Worm (Caenorhabditis elegans) whole organism, L4 larva: ENCODE measurements around the gene sbds-1.

Experiments
- F26F4.8 ChIP-seq: fragments of 200-800 bp; sonication (Bioruptor generic); conservative IDR thresholded peaks from 2 replicates; pipeline ENCODE4 v1.3.6; 2022; ENCODE audit warnings: missing genetic modification characterization, missing compliant biosample characterization
- F44E2.7 ChIP-seq: fragments of 200-800 bp; sonication (Bioruptor generic); IDR thresholded peaks from 2 replicates; pipeline ENCODE4 v2.1.2; 2022; ENCODE audit warnings: missing genetic modification characterization, missing compliant biosample characterization
- F49E8.2 ChIP-seq: sonication (generic microtip); optimal IDR thresholded peaks from 2 replicates; lab custom pipeline; 2016; ENCODE audit warnings: missing compliant biosample characterization, mild to moderate bottlenecking, missing genetic modification characterization, borderline replicate concordance
- T20F7.1 ChIP-seq: fragments of 200-800 bp; sonication (Bioruptor generic); optimal IDR thresholded peaks from 2 replicates; lab custom pipeline; 2018; ENCODE audit warnings: mild to moderate bottlenecking, missing genetic modification characterization, missing compliant biosample characterization
- Y48G9A.11 ChIP-seq: fragments of 200-800 bp; sonication (Bioruptor generic); IDR thresholded peaks from 2 replicates; pipeline ENCODE4 v1.3.6; 2022; ENCODE audit warnings: missing genetic modification reagents, missing genetic modification characterization, missing compliant biosample characterization
- Y75B8A.6 ChIP-seq: fragments of 200-800 bp; sonication (Bioruptor generic); IDR thresholded peaks from 2 replicates; pipeline ENCODE4 v1.3.6; 2022; ENCODE audit warnings: missing genetic modification reagents, missing genetic modification characterization, missing compliant biosample characterization
- ZK546.5 ChIP-seq, 2 experiments: sonication (generic microtip); optimal IDR thresholded peaks; 2 replicates each; lab custom pipeline; 2017; ENCODE audit warnings: missing biosample characterization in 2 of 2, missing genetic modification characterization in 2 of 2
- aha-1 ChIP-seq: fragments of 150-350 bp; peaks from one replicate; lab custom pipeline; 2014; ENCODE audit warnings: missing biosample characterization, missing genetic modification characterization
- arid-1 ChIP-seq: fragments of 200-800 bp; sonication (Bioruptor generic); conservative IDR thresholded peaks from 2 replicates; pipeline ENCODE4 v1.3.6; 2022; ENCODE audit warnings: missing genetic modification reagents, missing genetic modification characterization, missing compliant biosample characterization
- attf-4 ChIP-seq: sonication (generic microtip); optimal IDR thresholded peaks from 3 replicates; lab custom pipeline; 2017; ENCODE audit warnings: missing biosample characterization, missing genetic modification characterization
- cey-2 ChIP-seq: sonication (generic microtip); optimal IDR thresholded peaks from 3 replicates; lab custom pipeline; 2017; ENCODE audit warnings: missing genetic modification characterization, mild to moderate bottlenecking, missing compliant biosample characterization, antibody characterized with exemption, borderline replicate concordance; ENCODE audit not compliant: insufficient read depth
- daf-12 ChIP-seq: fragments of 150-350 bp; optimal IDR thresholded peaks from 2 replicates; lab custom pipeline; 2014; ENCODE audit warnings: missing biosample characterization, missing genetic modification reagents, missing genetic modification characterization
- daf-16 ChIP-seq, 3 experiments: sonication (generic microtip); optimal IDR thresholded peaks; 2 replicates each; lab custom pipeline; 2016 to 2017; ENCODE audit warnings: missing genetic modification characterization in 3 of 3, missing genetic modification reagents in 3 of 3, mild to moderate bottlenecking in 2 of 3, missing compliant biosample characterization in 2 of 3, missing biosample characterization in 1 of 3, moderate library complexity in 1 of 3
- dmd-9 ChIP-seq: fragments of 200-800 bp; sonication (Bioruptor generic); IDR thresholded peaks from 2 replicates; pipeline ENCODE4 v1.3.6; 2022; ENCODE audit warnings: missing genetic modification reagents, missing genetic modification characterization, missing compliant biosample characterization
- dpl-1 ChIP-seq: fragments of 150-350 bp; optimal IDR thresholded peaks from 2 replicates; lab custom pipeline; 2014; ENCODE audit warnings: missing biosample characterization, missing genetic modification reagents, missing genetic modification characterization
- egl-27 ChIP-seq: sonication (generic microtip); optimal IDR thresholded peaks from 3 replicates; lab custom pipeline; 2017; ENCODE audit warnings: missing biosample characterization, missing genetic modification reagents, missing genetic modification characterization
- egl-43 ChIP-seq: fragments of 200-800 bp; sonication (Bioruptor generic); IDR thresholded peaks from 2 replicates; pipeline ENCODE4 v1.3.6; 2022; ENCODE audit warnings: missing genetic modification reagents, missing genetic modification characterization, missing compliant biosample characterization
- fkh-10 ChIP-seq: fragments of 150-350 bp; optimal IDR thresholded peaks from 2 replicates; lab custom pipeline; 2014; ENCODE audit warnings: missing biosample characterization, missing genetic modification reagents, missing genetic modification characterization
- gei-8 ChIP-seq: fragments of 200-800 bp; sonication (Bioruptor generic); optimal IDR thresholded peaks from 2 replicates; lab custom pipeline; 2018; ENCODE audit warnings: mild to moderate bottlenecking, missing genetic modification characterization, missing compliant biosample characterization
- hlh-11 ChIP-seq: fragments of 200-800 bp; sonication (Bioruptor generic); optimal IDR thresholded peaks from 2 replicates; lab custom pipeline; 2018; ENCODE audit warnings: mild to moderate bottlenecking, missing genetic modification characterization, missing compliant biosample characterization
- jun-1 ChIP-seq: fragments of 150-350 bp; optimal IDR thresholded peaks from 2 replicates; lab custom pipeline; 2014; ENCODE audit warnings: missing biosample characterization, missing genetic modification reagents, missing genetic modification characterization
- lim-7 ChIP-seq: fragments of 200-800 bp; sonication (Bioruptor generic); IDR thresholded peaks from 2 replicates; pipeline ENCODE4 v1.3.6; 2022; ENCODE audit warnings: missing genetic modification characterization, missing compliant biosample characterization
- lin-1 ChIP-seq: fragments of 200-800 bp; sonication (Bioruptor generic); IDR thresholded peaks from 2 replicates; pipeline ENCODE4 v1.3.6; 2022; ENCODE audit warnings: missing genetic modification reagents, missing genetic modification characterization, missing compliant biosample characterization
- lin-15B ChIP-seq: fragments of 150-350 bp; sonication (generic microtip); optimal IDR thresholded peaks from 3 replicates; lab custom pipeline; 2014; ENCODE audit warnings: missing biosample characterization, missing genetic modification characterization
- lin-29 ChIP-seq: fragments of 200-800 bp; sonication (Bioruptor generic); IDR thresholded peaks from 2 replicates; pipeline ENCODE4 v1.3.6; 2022; ENCODE audit warnings: missing genetic modification reagents, missing genetic modification characterization, missing compliant biosample characterization
- lin-38 ChIP-seq: fragments of 200-800 bp; sonication (Bioruptor generic); IDR thresholded peaks from 2 replicates; pipeline ENCODE4 v1.3.6; 2022; ENCODE audit warnings: missing genetic modification reagents, missing genetic modification characterization, missing compliant biosample characterization
- lir-3 ChIP-seq: sonication (generic microtip); optimal IDR thresholded peaks from 2 replicates; lab custom pipeline; 2016; ENCODE audit warnings: mild to moderate bottlenecking, missing genetic modification characterization, missing compliant biosample characterization
- lsy-2 ChIP-seq, 2 experiments: fragments of 150-350 bp in 1 of 2; sonication (generic microtip) in 1 of 2; optimal IDR thresholded peaks; 2 replicates each; lab custom pipeline; 2014 to 2017; ENCODE audit warnings: missing biosample characterization in 2 of 2, missing genetic modification characterization in 2 of 2
- madf-9 ChIP-seq: fragments of 200-800 bp; sonication (Bioruptor generic); conservative IDR thresholded peaks from 2 replicates; pipeline ENCODE4 v1.3.6; 2022; ENCODE audit warnings: missing genetic modification reagents, missing genetic modification characterization, missing compliant biosample characterization
- mdt-29 ChIP-seq: fragments of 200-800 bp; sonication (Bioruptor generic); IDR thresholded peaks from 2 replicates; pipeline ENCODE4 v1.3.6; 2022; ENCODE audit warnings: missing genetic modification reagents, missing genetic modification characterization, missing compliant biosample characterization
- mep-1 ChIP-seq: fragments of 150-350 bp; sonication (generic microtip); optimal IDR thresholded peaks from 3 replicates; lab custom pipeline; 2014; ENCODE audit warnings: missing biosample characterization, missing genetic modification characterization
- nhr-11 ChIP-seq: fragments of 150-350 bp; optimal IDR thresholded peaks from 2 replicates; lab custom pipeline; 2014; ENCODE audit warnings: missing biosample characterization, missing genetic modification characterization
- nhr-25 ChIP-seq: sonication (generic microtip); optimal IDR thresholded peaks from 2 replicates; lab custom pipeline; 2017; ENCODE audit warnings: missing genetic modification characterization, mild to moderate bottlenecking, missing compliant biosample characterization, antibody characterized with exemption, moderate library complexity, borderline replicate concordance; ENCODE audit not compliant: insufficient read depth
- nhr-28 ChIP-seq: fragments of 150-350 bp; optimal IDR thresholded peaks from 2 replicates; lab custom pipeline; 2014; ENCODE audit warnings: missing biosample characterization, missing genetic modification characterization
- nhr-76 ChIP-seq: fragments of 150-350 bp; optimal IDR thresholded peaks from 2 replicates; lab custom pipeline; 2014; ENCODE audit warnings: missing biosample characterization, missing genetic modification characterization
- nhr-77 ChIP-seq: fragments of 150-350 bp; optimal IDR thresholded peaks from 2 replicates; lab custom pipeline; 2014; ENCODE audit warnings: missing biosample characterization, missing genetic modification characterization
- pha-4 ChIP-seq, 2 experiments: fragments of 150-350 bp in 1 of 2; fragments of 200-800 bp in 1 of 2; sonication (Bioruptor generic) in 1 of 2; IDR thresholded peaks in 1 of 2; optimal IDR thresholded peaks in 1 of 2; 2 replicates each; pipeline versions ENCODE4 v1.3.6 to Lab custom; 2014 to 2022; ENCODE audit warnings: missing genetic modification characterization in 2 of 2, missing genetic modification reagents in 2 of 2, missing biosample characterization in 1 of 2, missing compliant biosample characterization in 1 of 2
- pqm-1 ChIP-seq: sonication (generic microtip); optimal IDR thresholded peaks from 2 replicates; lab custom pipeline; 2017; ENCODE audit warnings: missing biosample characterization, missing genetic modification characterization
- rbr-2 ChIP-seq: sonication (generic microtip); optimal IDR thresholded peaks from 2 replicates; lab custom pipeline; 2016; ENCODE audit warnings: missing genotype, missing genetic modification characterization, missing compliant biosample characterization
- saeg-2 ChIP-seq: fragments of 200-800 bp; sonication (Bioruptor generic); IDR thresholded peaks from 2 replicates; pipeline ENCODE4 v1.3.6; 2022; ENCODE audit warnings: missing genetic modification reagents, missing genetic modification characterization, missing compliant biosample characterization
- sdz-12 ChIP-seq: fragments of 200-800 bp; sonication (Bioruptor generic); optimal IDR thresholded peaks from 2 replicates; lab custom pipeline; 2018; ENCODE audit warnings: mild to moderate bottlenecking, missing genetic modification characterization, missing compliant biosample characterization
- set-16 ChIP-seq: fragments of 200-800 bp; sonication (Bioruptor generic); IDR thresholded peaks from 2 replicates; pipeline ENCODE4 v1.3.6; 2022; ENCODE audit warnings: missing genetic modification reagents, missing genetic modification characterization, missing compliant biosample characterization
- snpc-4 ChIP-seq: fragments of 150-350 bp; optimal IDR thresholded peaks from 2 replicates; lab custom pipeline; 2014; ENCODE audit warnings: missing biosample characterization, missing genetic modification characterization
- unc-62 ChIP-seq, 3 experiments: fragments of 150-350 bp in 1 of 3; sonication (generic microtip); optimal IDR thresholded peaks in 2 of 3; peaks in 1 of 3; 1 replicate in 1 of 3; 2 replicates in 2 of 3; lab custom pipeline; 2014 to 2017; ENCODE audit warnings: missing biosample characterization in 3 of 3, missing genetic modification characterization in 3 of 3, missing genetic modification reagents in 3 of 3, missing genotype in 1 of 3
- zag-1 ChIP-seq: fragments of 150-350 bp; optimal IDR thresholded peaks from 2 replicates; lab custom pipeline; 2014; ENCODE audit warnings: missing biosample characterization, missing genetic modification characterization
- zip-11 ChIP-seq: fragments of 200-800 bp; sonication (Bioruptor generic); IDR thresholded peaks from 2 replicates; pipeline ENCODE4 v1.3.6; 2022; ENCODE audit warnings: missing genetic modification characterization, missing compliant biosample characterization
- ztf-11 ChIP-seq: fragments of 150-350 bp; optimal IDR thresholded peaks from 2 replicates; lab custom pipeline; 2014; ENCODE audit warnings: missing biosample characterization, missing genetic modification characterization

Gene sbds-1

ce11 chrIII:626091-626490 lies 12.1 kb downstream of the sbds-1 start:
- peak; percentile 56 for TF ChIP-seq aha-1 (tag; lab: Kevin White, UChicago)
- TF ChIP-seq nhr-28 (tag; lab: Kevin White, UChicago), result no peak

DNA sequence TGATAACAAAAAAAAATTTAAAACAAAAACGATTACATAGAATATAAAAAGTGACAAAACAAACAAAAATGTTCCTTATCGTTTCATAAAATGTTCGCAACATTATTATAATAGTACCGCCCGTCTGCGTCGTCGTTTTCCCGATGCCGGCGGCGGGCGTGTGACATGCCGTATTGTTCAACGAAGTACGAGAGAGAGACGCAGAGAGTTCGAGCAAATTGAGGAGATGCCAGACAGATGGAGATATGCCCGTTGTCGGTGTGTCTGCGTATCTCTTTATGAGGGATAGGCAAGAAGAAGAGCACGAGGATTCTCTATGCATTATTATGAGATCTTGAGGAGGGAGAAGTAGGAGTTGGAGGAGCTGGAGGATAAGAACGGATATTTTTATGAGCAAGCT lies 14.5 kb downstream of the sbds-1 start:
- TF ChIP-seq hlh-11 (tag; lab: Kevin White, UChicago) (peak; percentile 99), fkh-10 (peak; percentile 25), daf-16 (GFP tag; optimal IDR thresholded peaks at IDR 0.05; lab: Kevin White, UChicago) (peak; percentile 38 to 55), daf-16 (tag; optimal IDR thresholded peaks at IDR 0.05; lab: Kevin White, UChicago) (peak; percentile 95), F49E8.2 (tag; lab: Kevin White, UChicago) (no peak), attf-4 (no peak), nhr-76 (no peak), lin-29 (GFP tag; lab: Robert Waterston, UW) (no peak), ZK546.5 (tag; optimal IDR thresholded peaks at IDR 0.05; lab: Kevin White, UChicago) (no peak), dpl-1 (GFP tag; lab: Kevin White, UChicago) (peak; percentile 51), zag-1 (tag; lab: Kevin White, UChicago) (no peak), Y75B8A.6 (GFP tag; lab: Robert Waterston, UW) (no peak), lin-15B (tag; lab: Kevin White, UChicago) (no peak), nhr-25 (peak; percentile 36), gei-8 (GFP tag; lab: Kevin White, UChicago) (peak; percentile 63), T20F7.1 (GFP tag; lab: Kevin White, UChicago) (no peak), egl-27 (tag; lab: Kevin White, UChicago) (peak; percentile 26), lir-3 (tag; lab: Kevin White, UChicago) (no peak), dmd-9 (GFP tag; lab: Robert Waterston, UW) (0 out of 2 replicates have a peak, but pooled peaks have one; percentile 17), lin-1 (GFP tag; lab: Robert Waterston, UW) (peak; percentile 73; the same call in 1 of the 2 replicates), pqm-1 (tag; lab: Kevin White, UChicago) (peak; percentile 97), zip-11 (no peak), nhr-11 (tag; lab: Kevin White, UChicago) (peak; percentile 87), egl-43 (GFP tag; lab: Robert Waterston, UW) (peak; percentile 63; the same call in 1 of the 2 replicates), lin-38 (GFP tag; lab: Robert Waterston, UW) (peak; percentile 65), nhr-77 (tag; lab: Kevin White, UChicago) (peak; percentile 97), sdz-12 (GFP tag; lab: Kevin White, UChicago) (no peak), saeg-2 (0 out of 2 replicates have a peak, but pooled peaks have one; percentile 31), mep-1 (tag; lab: Kevin White, UChicago) (peak; percentile 94), lim-7 (GFP tag; lab: Robert Waterston, UW) (no peak), rbr-2 (peak; percentile 80), daf-12 (tag; lab: Kevin White, UChicago) (no peak), F44E2.7 (GFP tag; lab: Robert Waterston, UW) (no peak), arid-1 (peak; percentile 49; the same call in 1 of the 2 replicates), unc-62 (GFP tag; optimal IDR thresholded peaks at IDR 0.05 in 1 of 2; lab: Kevin White, UChicago) (peak in 1 of 2 experiments; percentile 42), unc-62 (tag; optimal IDR thresholded peaks at IDR 0.05; lab: Kevin White, UChicago) (no peak), mdt-29 (GFP tag; lab: Robert Waterston, UW) (no peak), F26F4.8 (GFP tag; lab: Robert Waterston, UW) (no peak), jun-1 (tag; lab: Kevin White, UChicago) (peak; percentile 58), cey-2 (tag; lab: Kevin White, UChicago) (no peak), madf-9 (GFP tag; lab: Robert Waterston, UW) (peak; percentile 58; the same call in 1 of the 2 replicates), Y48G9A.11 (GFP tag; lab: Robert Waterston, UW) (no peak), lsy-2 (tag; optimal IDR thresholded peaks at IDR 0.05; lab: Kevin White, UChicago) (peak; percentile 57 to 80), ztf-11 (tag; lab: Kevin White, UChicago) (no peak), snpc-4 (no peak), pha-4 (GFP tag; IDR thresholded peaks at IDR 0.05; lab: Robert Waterston, UW) (peak; percentile 78), pha-4 (tag; optimal IDR thresholded peaks at IDR 0.05; lab: Kevin White, UChicago) (no peak), set-16 (GFP tag; lab: Robert Waterston, UW) (peak; percentile 65; the same call in 1 of the 2 replicates)
